Fruit fly (Drosophila melanogaster): ENCODE results near the gene Upf2.

The Upf2 gene

dm6 chrX:8106281-8107050 is 31.2 kb upstream of the Upf2 start:
- TF ChIP-seq CG15336 (GFP tag; IDR thresholded peaks at IDR 0.05) (no peak), CG6163 (GFP tag; IDR thresholded peaks at IDR 0.05) (peak; percentile 24; the same call in 1 of the 3 replicates), topi (GFP tag; optimal IDR thresholded peaks at IDR 0.05) (peak; percentile 15), Eip93F (GFP tag; optimal IDR thresholded peaks at IDR 0.05) (peak; percentile 55), Met (GFP tag; optimal IDR thresholded peaks at IDR 0.05) (peak; percentile 17), CG8319 (GFP tag; optimal IDR thresholded peaks at IDR 0.05) (no peak), CG7368 (GFP tag; optimal IDR thresholded peaks at IDR 0.05) (no peak), esn (GFP tag; optimal IDR thresholded peaks at IDR 0.05) (peak; percentile 3), vri (GFP tag; optimal IDR thresholded peaks at IDR 0.05) (peak; percentile 78), Eip78C (GFP tag) (peak; percentile 54), Blimp-1 (GFP tag; optimal IDR thresholded peaks at IDR 0.05) (no peak), Hr39 (GFP tag; optimal IDR thresholded peaks at IDR 0.05) (no peak), fkh (GFP tag; optimal IDR thresholded peaks at IDR 0.05) (peak; percentile 45), svp (GFP tag) (peak; percentile 11), Hr4 (GFP tag; optimal IDR thresholded peaks at IDR 0.05) (no peak)

dm6 chrX:8101479-8102198 is 26.4 kb upstream of the Upf2 start, which contains the start of gene CG2258:
Gene CG2258, minus strand, starts transcription at chrX:8102095.
- peak; percentile 24 for TF ChIP-seq Blimp-1 (GFP tag; optimal IDR thresholded peaks at IDR 0.05)
- TF ChIP-seq CG10669 (GFP tag; optimal IDR thresholded peaks at IDR 0.05): peak; percentile 90
- TF ChIP-seq CG15336 (GFP tag; IDR thresholded peaks at IDR 0.05): peak; percentile 97
- peak; percentile 90 for TF ChIP-seq Sox14 (GFP tag; optimal IDR thresholded peaks at IDR 0.05)
- peak; percentile 93 for TF ChIP-seq net (GFP tag; optimal IDR thresholded peaks at IDR 0.05)
- peak; percentile 75 for TF ChIP-seq cyc (GFP tag; optimal IDR thresholded peaks at IDR 0.05)
- peak; percentile 90 for TF ChIP-seq achi (GFP tag; optimal IDR thresholded peaks at IDR 0.05)
- peak; percentile 82 for TF ChIP-seq Met (GFP tag; optimal IDR thresholded peaks at IDR 0.05)
- peak; percentile 88 for TF ChIP-seq CG6808 (GFP tag; optimal IDR thresholded peaks at IDR 0.05)
- peak; percentile 61 for TF ChIP-seq vri (GFP tag; optimal IDR thresholded peaks at IDR 0.05)
- peak; percentile 72 for TF ChIP-seq CG11762 (GFP tag; optimal IDR thresholded peaks at IDR 0.05; ENCODE audit: insufficient read depth)
- TF ChIP-seq eg (GFP tag; IDR thresholded peaks at IDR 0.05): peak; percentile 98
- no peak for TF ChIP-seq Eip93F (GFP tag; optimal IDR thresholded peaks at IDR 0.05)
- peak; percentile 94 for TF ChIP-seq pdm3 (GFP tag; optimal IDR thresholded peaks at IDR 0.05)
- TF ChIP-seq Sox15 (GFP tag; optimal IDR thresholded peaks at IDR 0.05): peak; percentile 74
- peak; percentile 80 for TF ChIP-seq CG34406 (GFP tag; optimal IDR thresholded peaks at IDR 0.05)
- TF ChIP-seq svp (GFP tag): peak; percentile 89
- TF ChIP-seq fd85E (GFP tag; optimal IDR thresholded peaks at IDR 0.05): peak; percentile 54
- peak; percentile 86 to 93 for TF ChIP-seq ss (GFP tag; optimal IDR thresholded peaks at IDR 0.05)
- TF ChIP-seq CG31627 (GFP tag; optimal IDR thresholded peaks at IDR 0.05): peak; percentile 78
- peak; percentile 92 for TF ChIP-seq CG3919 (GFP tag; optimal IDR thresholded peaks at IDR 0.05)
- TF ChIP-seq Eip78C (GFP tag): peak; percentile 97
- peak; percentile 85 for TF ChIP-seq Hr4 (GFP tag; optimal IDR thresholded peaks at IDR 0.05)
- TF ChIP-seq Lpt (GFP tag; optimal IDR thresholded peaks at IDR 0.05): peak; percentile 90
- TF ChIP-seq dac (GFP tag; optimal IDR thresholded peaks at IDR 0.05): peak; percentile 86
- peak; percentile 57 for TF ChIP-seq CG16779 (tag; optimal IDR thresholded peaks at IDR 0.05)
- TF ChIP-seq CG6854 (GFP tag; optimal IDR thresholded peaks at IDR 0.05): no peak
- TF ChIP-seq OdsH (GFP tag; optimal IDR thresholded peaks at IDR 0.05): peak; percentile 94
- peak; percentile 92 for TF ChIP-seq dsx (GFP tag; optimal IDR thresholded peaks at IDR 0.05; ENCODE audit: poor library complexity, severe bottlenecking)
- peak; percentile 92 for TF ChIP-seq CG6276 (GFP tag; optimal IDR thresholded peaks at IDR 0.05)
- TF ChIP-seq CG6163 (GFP tag; IDR thresholded peaks at IDR 0.05): peak; percentile 95
- peak; percentile 43 for TF ChIP-seq Ets21C (GFP tag; optimal IDR thresholded peaks at IDR 0.05)
- TF ChIP-seq Hr39 (GFP tag; optimal IDR thresholded peaks at IDR 0.05): peak; percentile 75
- TF ChIP-seq CG32006 (GFP tag; optimal IDR thresholded peaks at IDR 0.05): peak; percentile 94
- peak; percentile 89 for TF ChIP-seq fkh (GFP tag; optimal IDR thresholded peaks at IDR 0.05)
- TF ChIP-seq lz (GFP tag; optimal IDR thresholded peaks at IDR 0.05): peak; percentile 74
- TF ChIP-seq CG9139 (GFP tag; optimal IDR thresholded peaks at IDR 0.05): peak; percentile 75
- peak; percentile 80 for TF ChIP-seq CG8632 (GFP tag; optimal IDR thresholded peaks at IDR 0.05)
- peak; percentile 97 for TF ChIP-seq CG8119 (GFP tag; IDR thresholded peaks at IDR 0.05)
- TF ChIP-seq CG11902 (GFP tag; optimal IDR thresholded peaks at IDR 0.05): peak; percentile 69
- TF ChIP-seq Hr38 (GFP tag; optimal IDR thresholded peaks at IDR 0.05): peak; percentile 71
- peak; percentile 75 for TF ChIP-seq CG7368 (GFP tag; optimal IDR thresholded peaks at IDR 0.05)
